Worm (Caenorhabditis elegans): ENCODE data around the gene T25B9.6.

The T25B9.6 gene

ce11 chrIV:10757616-10758193, at the start of gene T25B9.6, which contains the start of gene T25B9.4:
TSS of gene T25B9.6 (plus strand) at chrIV:10758143.
TSS of gene T25B9.4 (minus strand) at chrIV:10757716.
- no peak for TF ChIP-seq hnd-1 (tag; optimal IDR thresholded peaks at IDR 0.05)
- TF ChIP-seq sea-1 (GFP tag; conservative IDR thresholded peaks at IDR 0.05), result no peak
- no peak for TF ChIP-seq tbx-11 (GFP tag; IDR thresholded peaks at IDR 0.05)
- TF ChIP-seq ceh-36 (tag; optimal IDR thresholded peaks at IDR 0.05), result no peak
- no peak for TF ChIP-seq tbx-37 (GFP tag; conservative IDR thresholded peaks at IDR 0.05)
- no peak for TF ChIP-seq hmbx-1 (tag; optimal IDR thresholded peaks at IDR 0.05)
- no peak for TF ChIP-seq B0310.2 (tag; optimal IDR thresholded peaks at IDR 0.05)
- no peak for TF ChIP-seq hmg-4 (GFP tag; optimal IDR thresholded peaks at IDR 0.05)
- TF ChIP-seq flt-1 (GFP tag; IDR thresholded peaks at IDR 0.05), result no peak
- no peak for TF ChIP-seq aly-1 (tag; optimal IDR thresholded peaks at IDR 0.05)
- TF ChIP-seq ets-7 (tag; optimal IDR thresholded peaks at IDR 0.05), result no peak
- TF ChIP-seq F13C5.2 (tag; optimal IDR thresholded peaks at IDR 0.05), result no peak

ce11 chrIV:10711729-10712128, 46.2 kb upstream of the T25B9.6 start, which contains the start of gene glb-21:
TSS of gene glb-21 (minus strand) at chrIV:10711794.
- TF ChIP-seq ceh-13 (GFP tag; optimal IDR thresholded peaks at IDR 0.05), result no peak
- no peak for TF ChIP-seq flt-1 (GFP tag; IDR thresholded peaks at IDR 0.05)
- TF ChIP-seq hnd-1 (tag; optimal IDR thresholded peaks at IDR 0.05), result no peak

- TF ChIP-seq ceh-13 (GFP tag; optimal IDR thresholded peaks at IDR 0.05) (no peak), tbx-11 (GFP tag; IDR thresholded peaks at IDR 0.05) (no peak), aly-1 (tag; optimal IDR thresholded peaks at IDR 0.05) (no peak), sea-1 (GFP tag; conservative IDR thresholded peaks at IDR 0.05) (no peak), ets-7 (tag; optimal IDR thresholded peaks at IDR 0.05) (no peak), ceh-36 (tag; optimal IDR thresholded peaks at IDR 0.05) (no peak), hmg-4 (GFP tag; optimal IDR thresholded peaks at IDR 0.05) (no peak)
These were observed 43.3 kb upstream of the T25B9.6 start for ce11 chrIV:10714594-10714993.

- no peak for TF ChIP-seq hmbx-1 (tag; optimal IDR thresholded peaks at IDR 0.05)
- no peak for TF ChIP-seq aly-1 (tag; optimal IDR thresholded peaks at IDR 0.05)
- TF ChIP-seq ceh-36 (tag; optimal IDR thresholded peaks at IDR 0.05), result no peak
- no peak for TF ChIP-seq ceh-13 (GFP tag; optimal IDR thresholded peaks at IDR 0.05)
- no peak for TF ChIP-seq ets-7 (tag; optimal IDR thresholded peaks at IDR 0.05)
- no peak for TF ChIP-seq hmg-4 (GFP tag; optimal IDR thresholded peaks at IDR 0.05)
- TF ChIP-seq tbx-11 (GFP tag; IDR thresholded peaks at IDR 0.05), result no peak
- TF ChIP-seq F13C5.2 (tag; optimal IDR thresholded peaks at IDR 0.05), result no peak
- no peak for TF ChIP-seq tra-4 (tag; optimal IDR thresholded peaks at IDR 0.05)
- no peak for TF ChIP-seq sea-1 (GFP tag; conservative IDR thresholded peaks at IDR 0.05)
- TF ChIP-seq pes-1 (GFP tag; IDR thresholded peaks at IDR 0.05), result no peak
- TF ChIP-seq flt-1 (GFP tag; IDR thresholded peaks at IDR 0.05), result no peak
These were observed 41.6 kb upstream of the T25B9.6 start, which contains the start of gene ncx-3 for ce11 chrIV:10716348-10716747. TSS of gene ncx-3 (plus strand) at chrIV:10716648.

- TF ChIP-seq pes-1 (GFP tag; IDR thresholded peaks at IDR 0.05) (no peak), B0310.2 (tag; optimal IDR thresholded peaks at IDR 0.05) (no peak), ceh-13 (GFP tag; optimal IDR thresholded peaks at IDR 0.05) (no peak), F13C5.2 (tag; optimal IDR thresholded peaks at IDR 0.05) (no peak), ceh-36 (tag; optimal IDR thresholded peaks at IDR 0.05) (no peak), hmbx-1 (tag; optimal IDR thresholded peaks at IDR 0.05) (no peak), scrt-1 (GFP tag; IDR thresholded peaks at IDR 0.05) (no peak), ets-7 (tag; optimal IDR thresholded peaks at IDR 0.05) (no peak), ama-1 (optimal IDR thresholded peaks at IDR 0.05) (no peak), aly-1 (tag; optimal IDR thresholded peaks at IDR 0.05) (no peak)
These were observed 39.9 kb upstream of the T25B9.6 start for ce11 chrIV:10718075-10718474.

ce11 chrIV:10718865-10719264, 39.1 kb upstream of the T25B9.6 start:
- no peak for TF ChIP-seq pes-1 (GFP tag; IDR thresholded peaks at IDR 0.05)

- TF ChIP-seq B0310.2 (tag; optimal IDR thresholded peaks at IDR 0.05), result no peak
These were observed 30.2 kb upstream of the T25B9.6 start, which contains the start of gene ZC168.2 for ce11 chrIV:10727734-10728133. TSS of gene ZC168.2 (plus strand) at chrIV:10728034.

ce11 chrIV:10734527-10735436, 23.2 kb upstream of the T25B9.6 start, which contains the start of the genes orc-5 and cyb-1:
TSS of gene orc-5 (minus strand) at chrIV:10734588.
TSS of gene cyb-1 (plus strand) at chrIV:10735216.
- TF ChIP-seq ama-1 (optimal IDR thresholded peaks at IDR 0.05) (no peak), hmg-4 (GFP tag; optimal IDR thresholded peaks at IDR 0.05) (no peak), F13C5.2 (tag; optimal IDR thresholded peaks at IDR 0.05) (no peak), ceh-13 (GFP tag; optimal IDR thresholded peaks at IDR 0.05) (no peak)
